Fruit fly (Drosophila melanogaster): Measurements from ENCODE around the gene CG10907.
A peak's percentile ranks its signal among the peaks of the same experiment; 100 is the strongest.

The CG10907 gene

dm6 chr3L:11822446-11823334 lies 29.4 kb downstream of the CG10907 start, which contains the start of gene RpL10Ab (continued):
- TF ChIP-seq CG10669 (GFP tag; optimal IDR thresholded peaks at IDR 0.05), result peak; percentile 28
- peak; percentile 38 for TF ChIP-seq CG11902 (GFP tag; optimal IDR thresholded peaks at IDR 0.05)
- no peak for TF ChIP-seq dsx (GFP tag; optimal IDR thresholded peaks at IDR 0.05; ENCODE audit: poor library complexity, severe bottlenecking)
- TF ChIP-seq dac (GFP tag; optimal IDR thresholded peaks at IDR 0.05), result peak; percentile 26
- peak; percentile 74 for TF ChIP-seq Lpt (GFP tag; optimal IDR thresholded peaks at IDR 0.05)
- TF ChIP-seq Sox102F (GFP tag; optimal IDR thresholded peaks at IDR 0.05), result no peak
- no peak for TF ChIP-seq vri (GFP tag; optimal IDR thresholded peaks at IDR 0.05)
- peak; percentile 51 for TF ChIP-seq Hr39 (GFP tag; optimal IDR thresholded peaks at IDR 0.05)
- no peak for TF ChIP-seq svp (GFP tag)
- TF ChIP-seq CG11762 (GFP tag; optimal IDR thresholded peaks at IDR 0.05; ENCODE audit: insufficient read depth), result peak; percentile 24
- peak; percentile 50 for TF ChIP-seq topi (GFP tag; optimal IDR thresholded peaks at IDR 0.05)
- peak; percentile 2 for TF ChIP-seq CG1621 (tag; optimal IDR thresholded peaks at IDR 0.05)
- peak; percentile 13 for TF ChIP-seq CG7368 (GFP tag; optimal IDR thresholded peaks at IDR 0.05)
- peak; percentile 76 for TF ChIP-seq Eip78C (GFP tag)
- peak; percentile 53 for TF ChIP-seq Blimp-1 (GFP tag; optimal IDR thresholded peaks at IDR 0.05)
- TF ChIP-seq CG6276 (GFP tag; optimal IDR thresholded peaks at IDR 0.05), result no peak
- no peak for TF ChIP-seq CG32006 (GFP tag; optimal IDR thresholded peaks at IDR 0.05)
- peak; percentile 9 for TF ChIP-seq spab (GFP tag; optimal IDR thresholded peaks at IDR 0.05)
- peak; percentile 24 for TF ChIP-seq CG8319 (GFP tag; optimal IDR thresholded peaks at IDR 0.05)
- TF ChIP-seq achi (GFP tag; optimal IDR thresholded peaks at IDR 0.05), result peak; percentile 27
- TF ChIP-seq Sox14 (GFP tag; optimal IDR thresholded peaks at IDR 0.05), result peak; percentile 11
- TF ChIP-seq CG3919 (GFP tag; optimal IDR thresholded peaks at IDR 0.05), result peak; percentile 77
- TF ChIP-seq CG6808 (GFP tag; optimal IDR thresholded peaks at IDR 0.05), result peak; percentile 47
- TF ChIP-seq eg (GFP tag; IDR thresholded peaks at IDR 0.05), result peak; percentile 71
- TF ChIP-seq CG6854 (GFP tag; optimal IDR thresholded peaks at IDR 0.05), result peak; percentile 68
- TF ChIP-seq Eip93F (GFP tag; optimal IDR thresholded peaks at IDR 0.05), result no peak
- TF ChIP-seq pdm3 (GFP tag; optimal IDR thresholded peaks at IDR 0.05), result no peak

dm6 chr3L:11825560-11826153 lies 32.3 kb downstream of the CG10907 start, which contains the start of gene CG32095:
TSS of gene CG32095 (minus strand) at chr3L:11825732.
- TF ChIP-seq Ets96B (tag; optimal IDR thresholded peaks at IDR 0.05), result no peak
- TF ChIP-seq CG3032 (tag; optimal IDR thresholded peaks at IDR 0.05), result no peak
- peak; percentile 7 for TF ChIP-seq esn (GFP tag; optimal IDR thresholded peaks at IDR 0.05)
- TF ChIP-seq CG6276 (GFP tag; optimal IDR thresholded peaks at IDR 0.05), result no peak
- peak; percentile 61 for TF ChIP-seq Eip78C (GFP tag)
- no peak for TF ChIP-seq CG6808 (GFP tag; optimal IDR thresholded peaks at IDR 0.05)

dm6 chr3L:11828730-11829129 lies 35.4 kb downstream of the CG10907 start, which contains the start of gene CG7264:
TSS of gene CG7264 (plus strand) at chr3L:11829030.
- TF ChIP-seq fkh (GFP tag; optimal IDR thresholded peaks at IDR 0.05) (peak; percentile 53), lz (GFP tag; optimal IDR thresholded peaks at IDR 0.05) (no peak)

dm6 chr3L:11831199-11831598 lies 37.9 kb downstream of the CG10907 start:
- no peak for TF ChIP-seq CG6276 (GFP tag; optimal IDR thresholded peaks at IDR 0.05)
- no peak for TF ChIP-seq CG9139 (GFP tag; optimal IDR thresholded peaks at IDR 0.05)
- no peak for TF ChIP-seq Eip75B (GFP tag; optimal IDR thresholded peaks at IDR 0.05)
- TF ChIP-seq Hr39 (GFP tag; optimal IDR thresholded peaks at IDR 0.05), result no peak
- TF ChIP-seq ss (GFP tag; optimal IDR thresholded peaks at IDR 0.05), result no peak
- TF ChIP-seq Lpt (GFP tag; optimal IDR thresholded peaks at IDR 0.05), result no peak
- TF ChIP-seq Eip93F (GFP tag; optimal IDR thresholded peaks at IDR 0.05), result no peak
- no peak for TF ChIP-seq topi (GFP tag; optimal IDR thresholded peaks at IDR 0.05)
- no peak for TF ChIP-seq CG7368 (GFP tag; optimal IDR thresholded peaks at IDR 0.05)
- TF ChIP-seq spab (GFP tag; optimal IDR thresholded peaks at IDR 0.05), result no peak
- no peak for TF ChIP-seq CG32006 (GFP tag; optimal IDR thresholded peaks at IDR 0.05)
- no peak for TF ChIP-seq Eip78C (GFP tag)
- no peak for TF ChIP-seq CG8632 (GFP tag; optimal IDR thresholded peaks at IDR 0.05)
- TF ChIP-seq Blimp-1 (GFP tag; optimal IDR thresholded peaks at IDR 0.05), result no peak
- TF ChIP-seq CG6792 (GFP tag; optimal IDR thresholded peaks at IDR 0.05), result no peak
- TF ChIP-seq Met (GFP tag; optimal IDR thresholded peaks at IDR 0.05), result no peak
- TF ChIP-seq Hr38 (GFP tag; optimal IDR thresholded peaks at IDR 0.05), result no peak
- TF ChIP-seq fd85E (GFP tag; optimal IDR thresholded peaks at IDR 0.05), result no peak
- TF ChIP-seq CG6808 (GFP tag; optimal IDR thresholded peaks at IDR 0.05), result no peak
